Fruit fly (Drosophila melanogaster): Measurements from ENCODE around the gene CG7968.

CG7968 gene

DNA sequence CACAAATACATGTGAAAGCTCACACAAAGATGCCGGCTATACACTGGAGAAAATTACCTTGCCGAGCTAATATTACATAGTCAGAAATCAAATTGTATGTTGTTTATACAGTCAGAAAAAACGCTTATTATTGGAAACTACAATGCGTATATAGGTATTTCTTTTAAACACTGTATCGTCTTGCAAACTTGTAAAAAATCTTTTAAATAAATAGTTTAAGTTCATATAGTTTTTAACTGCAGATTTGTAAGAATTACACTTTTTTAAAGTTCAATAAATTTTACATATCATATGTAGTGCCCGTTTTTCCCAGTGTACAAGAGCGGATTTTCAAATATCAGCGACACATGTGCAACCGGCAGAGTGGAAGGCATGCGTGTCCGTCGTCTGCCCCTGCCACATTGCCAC is 9.5 kb upstream of the CG7968 start (continued):
- TF ChIP-seq Eip74EF (GFP tag; optimal IDR thresholded peaks at IDR 0.05): peak in 1 of 2 experiments; percentile 93
- TF ChIP-seq CG12942 (GFP tag; optimal IDR thresholded peaks at IDR 0.05): peak; percentile 65
- peak; percentile 70 for TF ChIP-seq CG6654 (GFP tag; optimal IDR thresholded peaks at IDR 0.05)
- peak; percentile 86 for TF ChIP-seq Atf-2 (GFP tag; optimal IDR thresholded peaks at IDR 0.05)
- no peak for TF ChIP-seq CG9797 (GFP tag; optimal IDR thresholded peaks at IDR 0.05)
- peak; percentile 81 for TF ChIP-seq CG4854 (GFP tag; optimal IDR thresholded peaks at IDR 0.05)
- peak; percentile 56 for TF ChIP-seq chn (GFP tag; optimal IDR thresholded peaks at IDR 0.05)
- no peak; the same call in 2 of the 3 replicates for TF ChIP-seq Optix (GFP tag; IDR thresholded peaks at IDR 0.05)
- TF ChIP-seq CG4730 (GFP tag; IDR thresholded peaks at IDR 0.05): 0 out of 2 replicates have a peak, but pooled peaks have one; percentile 46
- peak; percentile 46; the same call in 1 of the 2 replicates for TF ChIP-seq CG11696 (GFP tag; IDR thresholded peaks at IDR 0.05)
- TF ChIP-seq fd3F (GFP tag; optimal IDR thresholded peaks at IDR 0.05): peak; percentile 70
- peak; percentile 88 for TF ChIP-seq phol (tag; optimal IDR thresholded peaks at IDR 0.05)
- TF ChIP-seq Hey (tag; optimal IDR thresholded peaks at IDR 0.05): no peak
- peak; percentile 43 for TF ChIP-seq psq (GFP tag; optimal IDR thresholded peaks at IDR 0.05)
- TF ChIP-seq trh (GFP tag; optimal IDR thresholded peaks at IDR 0.05): peak; percentile 56
- TF ChIP-seq CG15269 (tag; optimal IDR thresholded peaks at IDR 0.05): peak; percentile 84
- TF ChIP-seq CG10654 (GFP tag; optimal IDR thresholded peaks at IDR 0.05): peak; percentile 68
- peak; percentile 14 for TF ChIP-seq HmgZ (tag; optimal IDR thresholded peaks at IDR 0.05)
- TF ChIP-seq onecut (GFP tag; IDR thresholded peaks at IDR 0.05): peak; percentile 73
- TF ChIP-seq sd (tag; optimal IDR thresholded peaks at IDR 0.05): peak; percentile 67
- TF ChIP-seq CG12744 (GFP tag; optimal IDR thresholded peaks at IDR 0.05): peak; percentile 66
- TF ChIP-seq Oaz (GFP tag; IDR thresholded peaks at IDR 0.05): peak; percentile 65; the same call in 1 of the 2 replicates
- peak; percentile 64 for TF ChIP-seq bab2 (GFP tag; optimal IDR thresholded peaks at IDR 0.05)
- peak; percentile 47 for TF ChIP-seq jing (GFP tag; optimal IDR thresholded peaks at IDR 0.05)
- peak; percentile 29 for TF ChIP-seq CG6683 (GFP tag; optimal IDR thresholded peaks at IDR 0.05)
- peak; percentile 56; the same call in 1 of the 3 replicates for TF ChIP-seq CG11093 (GFP tag; IDR thresholded peaks at IDR 0.05)
- TF ChIP-seq CG12299 (tag; optimal IDR thresholded peaks at IDR 0.05): peak; percentile 72
- peak; percentile 61 for TF ChIP-seq NC2α (GFP tag; optimal IDR thresholded peaks at IDR 0.05)
- TF ChIP-seq row (GFP tag; IDR thresholded peaks at IDR 0.05): peak; percentile 72
- TF ChIP-seq Rx (GFP tag; IDR thresholded peaks at IDR 0.05): 0 out of 2 replicates have a peak, but pooled peaks have one; percentile 42
- peak; percentile 79 for TF ChIP-seq Meics (GFP tag; optimal IDR thresholded peaks at IDR 0.05)
- TF ChIP-seq Lpt (GFP tag; optimal IDR thresholded peaks at IDR 0.05): no peak
- TF ChIP-seq dm (GFP tag; optimal IDR thresholded peaks at IDR 0.05): peak; percentile 39
- peak; percentile 66 for TF ChIP-seq Hmx (GFP tag; optimal IDR thresholded peaks at IDR 0.05)
- TF ChIP-seq CG14050 (GFP tag; IDR thresholded peaks at IDR 0.05): peak; percentile 83
- peak; percentile 80 for TF ChIP-seq CG8388 (GFP tag; optimal IDR thresholded peaks at IDR 0.05)
- TF ChIP-seq scrt (GFP tag; optimal IDR thresholded peaks at IDR 0.05): peak; percentile 53
- TF ChIP-seq CG17359 (tag; optimal IDR thresholded peaks at IDR 0.05): peak; percentile 81
- TF ChIP-seq p53 (GFP tag; optimal IDR thresholded peaks at IDR 0.05): no peak
- peak; percentile 63 for TF ChIP-seq CG16815 (GFP tag; optimal IDR thresholded peaks at IDR 0.05)
- peak; percentile 78 for TF ChIP-seq lilli (GFP tag; optimal IDR thresholded peaks at IDR 0.05)
- 0 out of 2 replicates have a peak, but pooled peaks have one; percentile 42 for TF ChIP-seq wdn (GFP tag; IDR thresholded peaks at IDR 0.05)
- no peak for TF ChIP-seq hb (GFP tag; IDR thresholded peaks at IDR 0.05; ENCODE audit: partially characterized antibody)
- TF ChIP-seq CG6254 (GFP tag; optimal IDR thresholded peaks at IDR 0.05): peak; percentile 83
- no peak for TF ChIP-seq CG14860 (GFP tag; IDR thresholded peaks at IDR 0.05; ENCODE audit: partially characterized antibody)
- peak; percentile 83 for TF ChIP-seq en (GFP tag; optimal IDR thresholded peaks at IDR 0.05)
- TF ChIP-seq CG32532 (GFP tag; IDR thresholded peaks at IDR 0.05): peak; percentile 66; the same call in 1 of the 2 replicates
- peak; percentile 61 for TF ChIP-seq CG5953 (GFP tag; IDR thresholded peaks at IDR 0.05)
- TF ChIP-seq Mes4 (GFP tag; optimal IDR thresholded peaks at IDR 0.05): peak; percentile 70
- 0 out of 2 replicates have a peak, but pooled peaks have one; percentile 39 for TF ChIP-seq sens-2 (GFP tag; IDR thresholded peaks at IDR 0.05)
- TF ChIP-seq fru (optimal IDR thresholded peaks at IDR 0.05): no peak
